Worm (Caenorhabditis elegans): ENCODE results near the gene rpl-6.

Gene rpl-6

DNA sequence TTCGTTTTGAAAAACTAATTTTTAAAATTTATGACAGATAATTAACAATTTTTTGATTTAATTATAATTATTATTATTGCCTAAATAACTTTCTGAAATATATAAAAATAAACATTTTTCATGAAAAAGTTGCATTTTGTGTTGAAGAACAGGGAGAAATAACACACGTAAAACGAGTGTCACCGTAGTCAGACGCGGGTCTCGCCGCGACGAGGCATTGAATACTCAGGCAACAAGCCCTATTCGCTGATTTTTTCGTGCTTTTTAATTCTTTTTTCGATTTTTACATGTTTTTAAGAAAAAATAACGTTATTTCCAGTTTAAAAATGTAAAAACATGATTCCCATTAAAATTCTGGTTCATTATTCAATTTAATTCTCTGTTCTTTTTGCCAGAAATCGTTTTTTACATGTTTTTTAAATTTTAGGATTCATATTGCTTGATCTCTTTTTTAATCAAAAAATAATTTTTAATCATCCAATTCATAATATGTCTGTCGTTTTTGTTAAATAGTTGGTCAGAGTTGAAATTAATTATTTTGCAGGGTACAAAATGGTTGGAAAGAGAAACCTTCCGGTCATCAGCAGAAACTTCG is at the start of gene rpl-6 (continued):
- peak; percentile 91 to 94 for TF ChIP-seq efl-1 (optimal IDR thresholded peaks at IDR 0.05)
- peak; percentile 81 to 98 for TF ChIP-seq efl-1 (GFP tag; optimal IDR thresholded peaks at IDR 0.05 in 1 of 2)
- TF ChIP-seq irx-1 (tag; optimal IDR thresholded peaks at IDR 0.05): peak; percentile 67
- peak; percentile 57 for TF ChIP-seq elt-2 (tag; optimal IDR thresholded peaks at IDR 0.05)
- peak; percentile 62 for TF ChIP-seq nhr-237 (tag; optimal IDR thresholded peaks at IDR 0.05)
- TF ChIP-seq ces-1 (GFP tag; optimal IDR thresholded peaks at IDR 0.05): no peak
- TF ChIP-seq tlp-1 (tag; optimal IDR thresholded peaks at IDR 0.05): no peak
- peak; percentile 73 for TF ChIP-seq lin-39 (tag; optimal IDR thresholded peaks at IDR 0.05)
- peak; percentile 99 for TF ChIP-seq lsy-2 (tag; optimal IDR thresholded peaks at IDR 0.05)
- peak; percentile 83 for TF ChIP-seq skn-1 (tag; optimal IDR thresholded peaks at IDR 0.05)
- TF ChIP-seq nhr-28 (tag; optimal IDR thresholded peaks at IDR 0.05): no peak
- TF ChIP-seq nhr-77 (tag; optimal IDR thresholded peaks at IDR 0.05): peak; percentile 83
- TF ChIP-seq sup-37 (GFP tag; optimal IDR thresholded peaks at IDR 0.05): no peak
- TF ChIP-seq dpl-1 (GFP tag; optimal IDR thresholded peaks at IDR 0.05): peak; percentile 81 to 86 (median 85)
- TF ChIP-seq elt-3 (tag; optimal IDR thresholded peaks at IDR 0.05): peak in 5 of 6 experiments; percentile 14 to 98 (median 73)
- peak; percentile 63 to 87 for TF ChIP-seq egl-27 (tag; optimal IDR thresholded peaks at IDR 0.05)
- TF ChIP-seq unc-86 (tag; optimal IDR thresholded peaks at IDR 0.05): peak; percentile 79
- TF ChIP-seq snpc-4 (tag; optimal IDR thresholded peaks at IDR 0.05): peak; percentile 57
- TF ChIP-seq nhr-47 (tag; optimal IDR thresholded peaks at IDR 0.05): peak; percentile 90
- TF ChIP-seq fos-1 (tag; optimal IDR thresholded peaks at IDR 0.05): peak; percentile 80
- TF ChIP-seq dsc-1 (tag; optimal IDR thresholded peaks at IDR 0.05): peak; percentile 81
- peak; percentile 90 for TF ChIP-seq lin-14 (GFP tag; optimal IDR thresholded peaks at IDR 0.05)
- peak; percentile 91 for TF ChIP-seq nhr-19 (GFP tag; conservative IDR thresholded peaks at IDR 0.05)
- peak; percentile 85 for TF ChIP-seq fkh-8 (tag; optimal IDR thresholded peaks at IDR 0.05)
- peak; percentile 91 for TF ChIP-seq mep-1 (tag; optimal IDR thresholded peaks at IDR 0.05)
- TF ChIP-seq egl-13 (tag; optimal IDR thresholded peaks at IDR 0.05): peak; percentile 69
- TF ChIP-seq lin-35 (GFP tag; optimal IDR thresholded peaks at IDR 0.05): peak; percentile 85 to 92
- peak; percentile 87 for TF ChIP-seq nhr-90 (tag; optimal IDR thresholded peaks at IDR 0.05; ENCODE audit: poor library complexity)
- peak; percentile 91 for TF ChIP-seq rnt-1 (tag; optimal IDR thresholded peaks at IDR 0.05)
- TF ChIP-seq mab-9 (GFP tag; IDR thresholded peaks at IDR 0.05): no peak
- peak; percentile 68 for TF ChIP-seq ceh-88 (GFP tag; IDR thresholded peaks at IDR 0.05)
- TF ChIP-seq snu-23 (GFP tag; optimal IDR thresholded peaks at IDR 0.05): peak; percentile 92
- TF ChIP-seq ztf-4 (tag; optimal IDR thresholded peaks at IDR 0.05): peak; percentile 82

DNA sequence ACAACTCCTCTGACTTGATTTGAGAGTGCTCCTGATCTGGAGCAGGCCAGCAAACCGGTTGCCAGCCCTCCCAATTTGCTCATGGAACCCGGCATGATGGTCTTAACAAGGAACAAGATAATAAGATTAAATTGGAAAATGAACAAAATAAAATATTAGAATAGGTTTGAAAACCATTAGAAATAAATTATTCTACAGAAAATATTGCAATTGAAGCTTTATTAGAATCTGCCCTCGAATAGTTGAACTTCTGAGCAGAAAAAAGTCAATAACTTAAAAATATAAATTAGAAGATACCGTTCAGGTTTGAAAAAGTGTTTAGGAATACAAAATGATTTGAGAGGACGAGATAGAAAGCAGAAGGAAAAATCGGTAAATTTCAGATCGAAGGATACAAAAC is 49.5 kb upstream of the rpl-6 start, which contains the start of gene nuo-4:
TSS of gene nuo-4 (minus strand) at position 101 of the 400 bp plus-strand sequence.
- no peak for TF ChIP-seq F16B12.6 (tag; optimal IDR thresholded peaks at IDR 0.05)
- TF ChIP-seq tbx-2 (tag; optimal IDR thresholded peaks at IDR 0.05): no peak
- TF ChIP-seq lin-14 (GFP tag; optimal IDR thresholded peaks at IDR 0.05): no peak
- TF ChIP-seq ceh-82 (tag; optimal IDR thresholded peaks at IDR 0.05): no peak
- no peak for TF ChIP-seq pqm-1 (tag; optimal IDR thresholded peaks at IDR 0.05)
- TF ChIP-seq nhr-28 (tag; optimal IDR thresholded peaks at IDR 0.05): no peak
- no peak for TF ChIP-seq fkh-4 (tag; optimal IDR thresholded peaks at IDR 0.05; ENCODE audit: borderline replicate concordance)
- TF ChIP-seq nhr-11 (tag; optimal IDR thresholded peaks at IDR 0.05): no peak
- no peak for TF ChIP-seq elt-2 (tag; optimal IDR thresholded peaks at IDR 0.05)
- TF ChIP-seq nhr-47 (tag; optimal IDR thresholded peaks at IDR 0.05): no peak
- TF ChIP-seq nhr-90 (tag; optimal IDR thresholded peaks at IDR 0.05; ENCODE audit: poor library complexity): no peak
- no peak for TF ChIP-seq hlh-4 (tag; optimal IDR thresholded peaks at IDR 0.05)
- TF ChIP-seq egl-13 (tag; optimal IDR thresholded peaks at IDR 0.05): no peak

DNA sequence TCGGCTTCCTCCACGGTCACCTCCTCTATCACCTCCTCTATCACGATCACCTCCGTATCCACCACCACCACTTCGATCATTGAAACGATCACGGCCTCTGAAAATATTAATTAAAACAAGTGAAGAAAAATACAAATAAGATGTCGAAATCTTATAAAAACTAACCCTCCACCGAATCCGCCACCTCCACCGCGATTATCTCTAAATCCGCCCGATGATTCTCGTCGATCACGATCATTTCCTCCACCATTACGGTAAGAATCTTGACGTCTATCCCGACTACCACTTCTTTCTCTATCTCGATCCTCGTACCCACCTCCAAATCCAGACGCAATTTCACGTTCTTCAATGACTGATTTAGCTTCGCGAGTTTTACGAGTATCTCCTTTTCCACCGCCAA is 49.0 kb upstream of the rpl-6 start:
- no peak for TF ChIP-seq hpl-2 (GFP tag; optimal IDR thresholded peaks at IDR 0.05)
- no peak for TF ChIP-seq ceh-8 (GFP tag; optimal IDR thresholded peaks at IDR 0.05)
- no peak for TF ChIP-seq Y116A8C.19 (tag; optimal IDR thresholded peaks at IDR 0.05; ENCODE audit: borderline replicate concordance)
- no peak for TF ChIP-seq tlp-1 (tag; optimal IDR thresholded peaks at IDR 0.05)
- TF ChIP-seq xbp-1 (tag; optimal IDR thresholded peaks at IDR 0.05): no peak
- no peak for TF ChIP-seq aha-1 (tag; optimal IDR thresholded peaks at IDR 0.05)

All from whole organism, L1 larva.